Fruit fly (Drosophila melanogaster): ENCODE results near the gene CG13928.

The CG13928 gene

DNA sequence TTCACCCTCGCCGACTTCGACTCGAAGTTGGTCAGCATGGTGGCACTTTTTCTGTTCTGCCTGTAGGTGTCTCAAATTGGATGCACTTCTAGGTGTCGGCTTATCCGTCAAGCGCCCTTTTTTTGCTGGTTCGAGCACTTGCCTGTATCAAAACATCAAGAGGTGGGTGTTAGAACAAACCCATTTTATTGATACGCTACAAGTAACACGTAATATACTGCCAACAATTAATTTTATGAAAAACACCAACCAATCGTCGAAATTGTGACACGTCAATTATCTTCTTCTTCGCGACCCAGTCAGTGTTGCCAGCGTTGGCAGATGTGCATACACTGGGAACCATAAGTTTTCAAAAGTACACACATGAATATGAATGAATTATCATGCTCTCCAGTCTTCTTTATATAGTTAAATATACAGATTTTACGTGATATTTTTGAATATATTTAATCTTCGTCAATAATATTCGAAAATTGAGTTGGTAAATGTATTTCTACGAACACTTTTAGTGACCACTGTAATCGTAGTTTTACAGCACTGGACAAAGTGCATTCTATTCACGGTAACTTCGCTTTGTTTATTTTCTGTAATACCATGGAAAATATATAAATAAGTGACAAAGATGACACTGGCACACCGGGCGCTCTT, 16.9 kb upstream of the CG13928 start, which contains the start of the genes alphaCOP and CG13919:
TSS of gene alphaCOP (minus strand) at position 280 of the 648 bp plus-strand sequence.
TSS of gene CG13919 (plus strand) at position 548 of the 648 bp plus-strand sequence.
- peak; percentile 97 for TF ChIP-seq Crg-1 (GFP tag; optimal IDR thresholded peaks at IDR 0.05)
- TF ChIP-seq ovo (GFP tag; optimal IDR thresholded peaks at IDR 0.05) = peak; percentile 84
- TF ChIP-seq CG14711 (tag; optimal IDR thresholded peaks at IDR 0.05) = peak; percentile 96
- TF ChIP-seq CG12768 (GFP tag; optimal IDR thresholded peaks at IDR 0.05) = peak; percentile 96
- TF ChIP-seq Clk (GFP tag; optimal IDR thresholded peaks at IDR 0.05) = peak; percentile 91
- peak; percentile 97 for TF ChIP-seq CG7101 (tag; optimal IDR thresholded peaks at IDR 0.05)
- peak; percentile 97 for TF ChIP-seq CG33017 (tag; optimal IDR thresholded peaks at IDR 0.05)
- TF ChIP-seq bab1 (GFP tag; optimal IDR thresholded peaks at IDR 0.05) = peak; percentile 98
- TF ChIP-seq Hr96 (GFP tag; optimal IDR thresholded peaks at IDR 0.05) = peak; percentile 93
- no peak for TF ChIP-seq kay (GFP tag; ENCODE audit: borderline replicate concordance)
- TF ChIP-seq CG11617 (GFP tag; optimal IDR thresholded peaks at IDR 0.05) = peak; percentile 94
- TF ChIP-seq CG7045 (GFP tag; optimal IDR thresholded peaks at IDR 0.05) = peak; percentile 96
- TF ChIP-seq Mnt (GFP tag; optimal IDR thresholded peaks at IDR 0.05) = peak; percentile 91
- no peak for TF ChIP-seq cnc (optimal IDR thresholded peaks at IDR 0.05)
- peak; percentile 95 for TF ChIP-seq CG1620 (GFP tag; optimal IDR thresholded peaks at IDR 0.05)
- TF ChIP-seq toe (GFP tag; optimal IDR thresholded peaks at IDR 0.05) = peak; percentile 97
- TF ChIP-seq tj (GFP tag; optimal IDR thresholded peaks at IDR 0.05) = peak; percentile 76
- TF ChIP-seq pad (GFP tag; optimal IDR thresholded peaks at IDR 0.05) = peak; percentile 86
- peak; percentile 95 for TF ChIP-seq CG5204 (GFP tag; optimal IDR thresholded peaks at IDR 0.05)
- peak; percentile 74 for TF ChIP-seq cic (GFP tag; optimal IDR thresholded peaks at IDR 0.05)

DNA sequence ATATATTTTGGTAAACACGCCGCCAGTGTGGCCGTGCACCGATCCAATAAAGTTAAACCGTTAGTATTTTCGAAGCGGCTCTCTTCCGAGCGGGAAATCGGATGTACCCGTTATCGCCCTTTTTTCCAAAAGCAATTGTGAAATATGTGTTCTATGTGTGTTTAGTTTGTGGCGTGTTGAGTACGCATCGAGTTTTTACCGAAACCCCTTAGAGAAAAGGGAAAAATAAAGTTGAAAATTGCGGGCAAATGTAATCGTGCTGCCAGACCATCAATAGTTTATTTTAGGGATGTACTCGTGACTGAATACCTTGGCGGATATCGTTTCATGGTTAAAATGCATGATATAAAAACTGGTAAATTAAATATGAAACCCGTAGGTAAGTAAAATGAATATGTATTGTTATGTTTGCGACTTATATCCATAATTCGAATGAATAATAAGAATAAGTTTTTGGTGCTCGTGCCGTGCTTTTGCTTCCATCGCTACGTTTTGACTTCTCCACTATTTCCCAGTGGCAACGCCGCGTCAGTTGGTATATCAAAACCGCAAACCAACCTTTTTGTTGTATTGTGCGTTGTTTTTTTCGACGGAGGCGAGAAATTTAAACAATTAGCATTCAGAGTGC, 11.1 kb upstream of the CG13928 start, which contains the start of the genes Mettl2 and Bgb:
TSS of gene Mettl2 (minus strand) at position 51 of the 628 bp plus-strand sequence.
TSS of gene Bgb (plus strand) at position 527 of the 628 bp plus-strand sequence.
- TF ChIP-seq Clk (GFP tag; optimal IDR thresholded peaks at IDR 0.05) = peak; percentile 68
- peak; percentile 73 for TF ChIP-seq CG14711 (tag; optimal IDR thresholded peaks at IDR 0.05)
- TF ChIP-seq CG1620 (GFP tag; optimal IDR thresholded peaks at IDR 0.05) = peak; percentile 83
- TF ChIP-seq CG7045 (GFP tag; optimal IDR thresholded peaks at IDR 0.05) = peak; percentile 75
- TF ChIP-seq ovo (GFP tag; optimal IDR thresholded peaks at IDR 0.05) = peak; percentile 58
- TF ChIP-seq Hr96 (GFP tag; optimal IDR thresholded peaks at IDR 0.05) = peak; percentile 84
- peak; percentile 65 for TF ChIP-seq Crg-1 (GFP tag; optimal IDR thresholded peaks at IDR 0.05)
- no peak for TF ChIP-seq cnc (optimal IDR thresholded peaks at IDR 0.05)
- TF ChIP-seq kay (GFP tag; ENCODE audit: borderline replicate concordance) = no peak
- TF ChIP-seq CG12768 (GFP tag; optimal IDR thresholded peaks at IDR 0.05) = peak; percentile 69
- TF ChIP-seq cic (GFP tag; optimal IDR thresholded peaks at IDR 0.05) = no peak
- peak; percentile 65 for TF ChIP-seq CG11617 (GFP tag; optimal IDR thresholded peaks at IDR 0.05)
- TF ChIP-seq CG5204 (GFP tag; optimal IDR thresholded peaks at IDR 0.05) = no peak
- peak; percentile 65 for TF ChIP-seq CG33017 (tag; optimal IDR thresholded peaks at IDR 0.05)
- peak; percentile 56 for TF ChIP-seq bab1 (GFP tag; optimal IDR thresholded peaks at IDR 0.05)
- TF ChIP-seq tj (GFP tag; optimal IDR thresholded peaks at IDR 0.05) = peak; percentile 50
- peak; percentile 90 for TF ChIP-seq toe (GFP tag; optimal IDR thresholded peaks at IDR 0.05)
- peak; percentile 59 for TF ChIP-seq Mnt (GFP tag; optimal IDR thresholded peaks at IDR 0.05)
- TF ChIP-seq CG7101 (tag; optimal IDR thresholded peaks at IDR 0.05) = peak; percentile 78
- TF ChIP-seq pad (GFP tag; optimal IDR thresholded peaks at IDR 0.05) = peak; percentile 68

DNA sequence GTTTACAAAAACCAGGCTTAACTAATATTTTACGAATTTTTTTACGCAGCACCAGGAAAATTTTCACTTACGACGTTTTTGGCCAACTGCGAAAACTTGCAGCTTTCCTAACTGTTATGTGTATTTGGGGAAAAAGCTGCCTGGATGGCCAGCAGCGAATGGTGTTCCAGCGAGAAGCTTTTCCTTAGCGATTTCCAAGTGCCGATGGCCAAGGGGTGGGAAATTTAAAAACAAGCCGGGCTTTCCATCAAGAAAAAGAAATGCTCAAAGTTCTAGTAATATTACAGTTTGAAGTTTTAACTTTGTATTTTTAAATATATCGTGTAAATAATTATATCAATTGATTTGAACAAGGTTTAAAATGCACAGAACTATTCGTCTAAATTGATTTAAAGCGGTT, 9.5 kb upstream of the CG13928 start, which contains the start of gene nSyb:
TSS of gene nSyb (minus strand) at position 101 of the 400 bp plus-strand sequence.
- no peak for TF ChIP-seq CG33017 (tag; optimal IDR thresholded peaks at IDR 0.05)
- no peak for TF ChIP-seq cic (GFP tag; optimal IDR thresholded peaks at IDR 0.05)
- TF ChIP-seq Hr96 (GFP tag; optimal IDR thresholded peaks at IDR 0.05) = no peak
- TF ChIP-seq Crg-1 (GFP tag; optimal IDR thresholded peaks at IDR 0.05) = no peak
- no peak for TF ChIP-seq ovo (GFP tag; optimal IDR thresholded peaks at IDR 0.05)
- TF ChIP-seq Clk (GFP tag; optimal IDR thresholded peaks at IDR 0.05) = no peak
- no peak for TF ChIP-seq cnc (optimal IDR thresholded peaks at IDR 0.05)
- TF ChIP-seq Mnt (GFP tag; optimal IDR thresholded peaks at IDR 0.05) = no peak
- TF ChIP-seq kay (GFP tag; ENCODE audit: borderline replicate concordance) = no peak
- no peak for TF ChIP-seq pad (GFP tag; optimal IDR thresholded peaks at IDR 0.05)

DNA sequence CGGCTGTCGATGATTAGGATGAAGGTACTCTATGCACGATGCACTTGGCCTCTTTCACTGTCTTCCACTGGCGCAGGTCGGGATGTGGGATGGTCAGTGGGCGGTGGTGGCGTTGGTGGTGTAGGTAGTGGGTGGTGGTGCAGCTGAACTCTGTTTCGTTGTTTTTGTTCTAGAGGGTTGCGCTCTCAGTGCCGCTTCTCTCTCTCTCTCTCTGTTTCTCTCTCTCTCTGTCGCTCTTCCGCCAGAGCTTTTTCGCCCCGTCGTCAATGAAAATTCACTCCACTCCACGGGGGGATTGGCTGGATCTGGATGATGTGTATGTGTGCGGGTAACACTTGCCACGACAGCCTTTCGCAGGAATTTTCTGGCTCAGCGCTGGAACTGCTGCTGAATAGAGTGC, 8.7 kb upstream of the CG13928 start:
- TF ChIP-seq CG11617 (GFP tag; optimal IDR thresholded peaks at IDR 0.05) (no peak), ovo (GFP tag; optimal IDR thresholded peaks at IDR 0.05) (no peak)

DNA sequence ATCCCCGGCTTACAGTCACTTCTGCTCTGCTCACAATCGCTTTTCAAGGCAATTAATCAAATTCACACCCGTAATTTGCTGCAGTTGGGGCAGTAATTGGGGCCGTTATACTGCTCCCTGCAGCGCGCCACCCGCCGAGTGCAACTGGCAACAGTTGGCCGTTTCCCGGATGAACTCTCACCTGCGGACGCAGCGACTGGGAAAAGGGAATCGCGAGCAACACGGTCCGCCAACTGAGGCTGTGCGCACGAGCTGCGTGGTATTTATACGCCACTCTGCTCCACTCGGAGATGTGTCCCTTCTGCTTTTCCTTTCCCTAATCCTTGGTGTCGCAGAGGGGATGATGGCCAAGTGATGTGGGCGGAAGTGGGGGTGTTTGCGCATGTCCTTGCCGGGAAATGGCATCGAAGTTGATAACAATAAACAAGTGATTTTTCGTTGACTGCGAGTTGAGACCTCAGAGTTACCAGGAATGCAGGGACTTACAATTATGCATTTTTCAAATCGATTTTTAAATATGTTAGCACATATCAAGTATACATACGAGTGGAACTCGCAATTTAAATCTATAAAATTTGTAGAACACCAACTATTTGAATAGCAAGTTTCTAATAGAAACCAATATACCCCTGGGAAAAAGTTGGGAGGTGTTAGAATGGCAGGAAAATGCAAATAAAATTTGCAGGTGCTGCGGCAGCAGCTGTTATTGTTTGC, 1.0 kb upstream of the CG13928 start, which contains the start of gene GC:
TSS of gene GC (minus strand) at position 238 of the 714 bp plus-strand sequence.
- no peak for TF ChIP-seq tj (GFP tag; optimal IDR thresholded peaks at IDR 0.05)
- no peak for TF ChIP-seq toe (GFP tag; optimal IDR thresholded peaks at IDR 0.05)
- TF ChIP-seq pad (GFP tag; optimal IDR thresholded peaks at IDR 0.05) = no peak
- no peak for TF ChIP-seq cnc (optimal IDR thresholded peaks at IDR 0.05)
- no peak for TF ChIP-seq CG14711 (tag; optimal IDR thresholded peaks at IDR 0.05)
- no peak for TF ChIP-seq ovo (GFP tag; optimal IDR thresholded peaks at IDR 0.05)
- TF ChIP-seq cic (GFP tag; optimal IDR thresholded peaks at IDR 0.05) = no peak
- no peak for TF ChIP-seq kay (GFP tag; ENCODE audit: borderline replicate concordance)
- no peak for TF ChIP-seq Mnt (GFP tag; optimal IDR thresholded peaks at IDR 0.05)
- TF ChIP-seq CG11617 (GFP tag; optimal IDR thresholded peaks at IDR 0.05) = no peak
- TF ChIP-seq bab1 (GFP tag; optimal IDR thresholded peaks at IDR 0.05) = no peak
- TF ChIP-seq Clk (GFP tag; optimal IDR thresholded peaks at IDR 0.05) = no peak
- TF ChIP-seq CG33017 (tag; optimal IDR thresholded peaks at IDR 0.05) = no peak
- no peak for TF ChIP-seq CG7045 (GFP tag; optimal IDR thresholded peaks at IDR 0.05)
- TF ChIP-seq Crg-1 (GFP tag; optimal IDR thresholded peaks at IDR 0.05) = no peak
- TF ChIP-seq CG12768 (GFP tag; optimal IDR thresholded peaks at IDR 0.05) = no peak
- no peak for TF ChIP-seq CG1620 (GFP tag; optimal IDR thresholded peaks at IDR 0.05)

Data from whole organism, adult.